Worm (Caenorhabditis elegans) whole organism, L1 larva: ENCODE measurements around the gene C32D5.14.

ENCODE experiments used
- C04F5.9 ChIP-seq: sonication (generic microtip); optimal IDR thresholded peaks from 2 replicates; lab custom pipeline; 2016; ENCODE audit warnings: missing genetic modification characterization, missing compliant biosample characterization
- C16A3.4 ChIP-seq: fragments of 150-350 bp; optimal IDR thresholded peaks from 2 replicates; lab custom pipeline; 2014; ENCODE audit warnings: missing biosample characterization, missing genetic modification characterization
- F16B12.6 ChIP-seq: fragments of 150-350 bp; optimal IDR thresholded peaks from 2 replicates; lab custom pipeline; 2014; ENCODE audit warnings: missing biosample characterization, missing genetic modification characterization
- Y116A8C.19 ChIP-seq: sonication (generic microtip); optimal IDR thresholded peaks from 2 replicates; lab custom pipeline; 2016; ENCODE audit warnings: missing compliant biosample characterization, missing genetic modification characterization, borderline replicate concordance
- aha-1 ChIP-seq: fragments of 150-350 bp; optimal IDR thresholded peaks from 2 replicates; lab custom pipeline; 2014; ENCODE audit warnings: missing biosample characterization, missing genetic modification characterization
- blmp-1 ChIP-seq: fragments of 150-350 bp; optimal IDR thresholded peaks from 2 replicates; lab custom pipeline; 2014; ENCODE audit warnings: missing biosample characterization, missing genetic modification characterization
- ceh-82 ChIP-seq, 3 experiments: fragments of 150-350 bp in 1 of 3; sonication (generic microtip) in 2 of 3; optimal IDR thresholded peaks; 2 replicates each; lab custom pipeline; 2014 to 2017; ENCODE audit warnings: missing biosample characterization in 3 of 3, missing genetic modification characterization in 3 of 3
- ces-1 ChIP-seq: fragments of 150-350 bp; optimal IDR thresholded peaks from 2 replicates; lab custom pipeline; 2014; ENCODE audit warnings: missing biosample characterization, missing genetic modification reagents, missing genetic modification characterization
- dsc-1 ChIP-seq: sonication (generic microtip); optimal IDR thresholded peaks from 2 replicates; lab custom pipeline; 2016; ENCODE audit warnings: mild to moderate bottlenecking, missing genetic modification characterization, missing compliant biosample characterization
- efl-1 ChIP-seq, 4 experiments: fragments of 150-350 bp; optimal IDR thresholded peaks in 3 of 4; peaks in 1 of 4; 1 replicate in 1 of 4; 2 replicates in 3 of 4; lab custom pipeline; 2014; ENCODE audit warnings: missing biosample characterization in 2 of 4, missing genetic modification characterization in 2 of 4, missing genetic modification reagents in 2 of 4
- efl-3 ChIP-seq: fragments of 200-800 bp; sonication (Bioruptor generic); optimal IDR thresholded peaks from 2 replicates; lab custom pipeline; 2018; ENCODE audit warnings: mild to moderate bottlenecking, missing genetic modification characterization, missing compliant biosample characterization
- egl-13 ChIP-seq: sonication (generic microtip); optimal IDR thresholded peaks from 2 replicates; lab custom pipeline; 2016; ENCODE audit warnings: missing genotype, missing genetic modification reagents, missing genetic modification characterization, missing compliant biosample characterization
- elt-3 ChIP-seq, 6 experiments: fragments of 150-350 bp in 1 of 6; sonication (generic microtip); optimal IDR thresholded peaks; 2 replicates each; lab custom pipeline; 2017 to 2018; ENCODE audit warnings: missing biosample characterization in 6 of 6, missing genetic modification characterization in 6 of 6, inconsistent platforms in 1 of 6
- fkh-10 ChIP-seq: sonication (generic microtip); optimal IDR thresholded peaks from 2 replicates; lab custom pipeline; 2017; ENCODE audit warnings: missing biosample characterization, missing genetic modification reagents, missing genetic modification characterization
- fkh-8 ChIP-seq: sonication (generic microtip); optimal IDR thresholded peaks from 2 replicates; lab custom pipeline; 2016; ENCODE audit warnings: mild to moderate bottlenecking, missing genetic modification characterization, missing compliant biosample characterization
- fos-1 ChIP-seq: fragments of 150-350 bp; optimal IDR thresholded peaks from 2 replicates; lab custom pipeline; 2014; ENCODE audit warnings: missing biosample characterization, missing genetic modification characterization
- isw-1 ChIP-seq: fragments of 200-800 bp; sonication (Bioruptor generic); IDR thresholded peaks from 2 replicates; pipeline ENCODE4 v1.3.6; 2022; ENCODE audit warnings: missing genetic modification characterization, missing compliant biosample characterization
- lin-15B ChIP-seq: fragments of 150-350 bp; sonication (generic microtip); optimal IDR thresholded peaks from 3 replicates; lab custom pipeline; 2014; ENCODE audit warnings: missing biosample characterization, missing genetic modification characterization
- lin-35 ChIP-seq, 2 experiments: fragments of 150-350 bp; optimal IDR thresholded peaks; 2 replicates each; lab custom pipeline; 2014; ENCODE audit warnings: missing biosample characterization in 2 of 2, missing genetic modification characterization in 2 of 2, missing genetic modification reagents in 2 of 2
- lin-39 ChIP-seq: fragments of 150-350 bp; optimal IDR thresholded peaks from 2 replicates; lab custom pipeline; 2014; ENCODE audit warnings: missing biosample characterization, missing genetic modification reagents, missing genetic modification characterization
- lsy-2 ChIP-seq, 2 experiments: fragments of 150-350 bp; optimal IDR thresholded peaks; 2 replicates each; lab custom pipeline; 2014; ENCODE audit warnings: missing biosample characterization in 2 of 2, missing genetic modification characterization in 2 of 2
- nhr-11 ChIP-seq: fragments of 150-350 bp; optimal IDR thresholded peaks from 2 replicates; lab custom pipeline; 2014; ENCODE audit warnings: missing biosample characterization, missing genetic modification characterization
- nhr-19 ChIP-seq: fragments of 200-800 bp; sonication (Bioruptor generic); conservative IDR thresholded peaks from 2 replicates; pipeline ENCODE4 v1.3.6; 2022; ENCODE audit warnings: missing genetic modification characterization, missing compliant biosample characterization
- nhr-28 ChIP-seq: fragments of 150-350 bp; optimal IDR thresholded peaks from 2 replicates; lab custom pipeline; 2014; ENCODE audit warnings: missing biosample characterization, missing genetic modification characterization
- nhr-47 ChIP-seq: sonication (generic microtip); optimal IDR thresholded peaks from 2 replicates; lab custom pipeline; 2016; ENCODE audit warnings: mild to moderate bottlenecking, missing genetic modification characterization, moderate library complexity, missing compliant biosample characterization
- nhr-84 ChIP-seq: sonication (generic microtip); optimal IDR thresholded peaks from 2 replicates; lab custom pipeline; 2017; ENCODE audit warnings: missing biosample characterization, missing genetic modification characterization
- nhr-90 ChIP-seq: sonication (generic microtip); optimal IDR thresholded peaks from 2 replicates; lab custom pipeline; 2016; ENCODE audit warnings: mild to moderate bottlenecking, missing genetic modification characterization, missing compliant biosample characterization; ENCODE audit not compliant: poor library complexity
- pag-3 ChIP-seq: sonication (generic microtip); optimal IDR thresholded peaks from 2 replicates; lab custom pipeline; 2017; ENCODE audit warnings: missing genetic modification characterization, mild to moderate bottlenecking, missing compliant biosample characterization, antibody characterized with exemption, borderline replicate concordance; ENCODE audit not compliant: insufficient read depth
- rnt-1 ChIP-seq: sonication (generic microtip); optimal IDR thresholded peaks from 2 replicates; lab custom pipeline; 2016; ENCODE audit warnings: mild to moderate bottlenecking, missing genetic modification characterization, moderate library complexity, missing compliant biosample characterization
- skn-1 ChIP-seq: fragments of 150-350 bp; optimal IDR thresholded peaks from 2 replicates; lab custom pipeline; 2014; ENCODE audit warnings: missing biosample characterization, missing genetic modification characterization
- snpc-4 ChIP-seq: fragments of 150-350 bp; optimal IDR thresholded peaks from 2 replicates; lab custom pipeline; 2014; ENCODE audit warnings: missing biosample characterization, missing genetic modification characterization
- snu-23 ChIP-seq: sonication (generic microtip); optimal IDR thresholded peaks from 2 replicates; lab custom pipeline; 2016; ENCODE audit warnings: missing genetic modification characterization, missing compliant biosample characterization
- sox-4 ChIP-seq: sonication (generic microtip); optimal IDR thresholded peaks from 2 replicates; lab custom pipeline; 2016; ENCODE audit warnings: missing genetic modification characterization, missing compliant biosample characterization
- tbx-2 ChIP-seq: sonication (generic microtip); optimal IDR thresholded peaks from 2 replicates; lab custom pipeline; 2016; ENCODE audit warnings: missing genetic modification characterization, missing compliant biosample characterization
- unc-62 ChIP-seq: fragments of 150-350 bp; optimal IDR thresholded peaks from 2 replicates; lab custom pipeline; 2014; ENCODE audit warnings: missing biosample characterization, missing genetic modification reagents, missing genetic modification characterization
- unc-98 ChIP-seq: fragments of 200-800 bp; sonication (Bioruptor generic); IDR thresholded peaks from 2 replicates; pipeline ENCODE4 v1.3.6; 2022; ENCODE audit warnings: missing genetic modification characterization, missing compliant biosample characterization
- xbp-1 ChIP-seq: sonication (generic microtip); optimal IDR thresholded peaks from 2 replicates; lab custom pipeline; 2016; ENCODE audit warnings: missing genetic modification characterization, missing compliant biosample characterization
- zag-1 ChIP-seq: fragments of 150-350 bp; optimal IDR thresholded peaks from 2 replicates; lab custom pipeline; 2014; ENCODE audit warnings: missing biosample characterization, missing genetic modification characterization
- zip-4 ChIP-seq: fragments of 200-800 bp; sonication (Bioruptor generic); optimal IDR thresholded peaks from 2 replicates; lab custom pipeline; 2018; ENCODE audit warnings: mild to moderate bottlenecking, missing genetic modification characterization, moderate library complexity, missing compliant biosample characterization

C32D5.14 gene

DNA sequence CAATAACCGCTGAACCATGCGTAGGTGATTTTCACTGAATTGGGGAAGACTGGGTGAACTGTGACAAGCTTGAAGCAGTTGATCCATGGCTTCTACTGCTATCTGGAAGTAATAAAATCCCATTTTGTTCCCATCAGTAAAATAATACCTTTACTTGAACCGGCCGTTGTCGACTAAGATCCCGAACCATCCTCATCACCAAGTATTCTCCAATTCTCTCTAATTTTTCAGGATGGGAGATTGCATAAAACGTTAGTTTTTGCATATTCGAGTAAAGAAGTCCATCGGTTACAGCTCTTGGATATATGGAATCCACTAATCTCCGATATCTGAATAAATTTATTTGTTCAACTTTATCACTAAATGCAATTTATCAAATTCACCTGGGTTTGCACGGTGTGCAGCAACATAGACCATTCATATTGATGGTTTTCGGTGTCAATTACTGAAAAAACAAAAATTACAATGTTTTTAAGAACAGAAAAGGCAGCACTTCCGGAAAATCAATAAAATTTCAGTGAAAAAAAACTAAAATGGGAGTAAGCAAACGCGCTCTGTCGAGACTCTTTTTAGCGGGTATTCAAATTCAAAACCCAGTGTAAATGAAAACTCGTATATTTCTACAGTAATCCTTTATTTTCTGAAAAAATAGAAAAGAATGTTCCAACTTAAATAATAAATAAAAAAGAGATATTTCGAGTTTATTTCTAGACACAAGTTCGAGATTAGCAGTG is 14.5 kb upstream of the C32D5.14 start, which contains the start of gene efr-3 (continued):
- TF ChIP-seq lin-39 (tag; lab: Kevin White, UChicago) (peak; percentile 38), tbx-2 (tag; lab: Kevin White, UChicago) (peak; percentile 58), F16B12.6 (tag; lab: Kevin White, UChicago) (peak; percentile 31), unc-98 (GFP tag; lab: Robert Waterston, UW) (no peak), efl-3 (GFP tag; lab: Kevin White, UChicago) (no peak), sox-4 (tag; lab: Kevin White, UChicago) (no peak), nhr-11 (tag; lab: Kevin White, UChicago) (peak; percentile 18), blmp-1 (peak; percentile 31), rnt-1 (tag; lab: Kevin White, UChicago) (peak; percentile 58), skn-1 (peak; percentile 40), fkh-8 (tag; lab: Kevin White, UChicago) (peak; percentile 3), lin-35 (GFP tag; optimal IDR thresholded peaks at IDR 0.05; lab: Kevin White, UChicago) (peak; percentile 93 to 97), nhr-90 (tag; lab: Kevin White, UChicago) (peak; percentile 21), isw-1 (peak; percentile 51), snu-23 (GFP tag; lab: Kevin White, UChicago) (peak; percentile 55), nhr-47 (tag; lab: Kevin White, UChicago) (peak; percentile 67), ceh-82 (tag; optimal IDR thresholded peaks at IDR 0.05; lab: Kevin White, UChicago) (peak in 1 of 3 experiments; percentile 40), zip-4 (GFP tag; lab: Kevin White, UChicago) (no peak), fos-1 (tag; lab: Kevin White, UChicago) (no peak), lsy-2 (tag; optimal IDR thresholded peaks at IDR 0.05; lab: Kevin White, UChicago) (peak; percentile 65 to 79), nhr-84 (tag; lab: Kevin White, UChicago) (no peak), nhr-19 (GFP tag; lab: Robert Waterston, UW) (peak; percentile 21; the same call in 1 of the 2 replicates), lin-15B (tag; lab: Kevin White, UChicago) (peak; percentile 24), elt-3 (tag; optimal IDR thresholded peaks at IDR 0.05; lab: Kevin White, UChicago) (peak in 1 of 6 experiments; percentile 27), snpc-4 (tag; lab: Kevin White, UChicago) (peak; percentile 24), unc-62 (GFP tag; lab: Kevin White, UChicago) (no peak), pag-3 (no peak)

DNA sequence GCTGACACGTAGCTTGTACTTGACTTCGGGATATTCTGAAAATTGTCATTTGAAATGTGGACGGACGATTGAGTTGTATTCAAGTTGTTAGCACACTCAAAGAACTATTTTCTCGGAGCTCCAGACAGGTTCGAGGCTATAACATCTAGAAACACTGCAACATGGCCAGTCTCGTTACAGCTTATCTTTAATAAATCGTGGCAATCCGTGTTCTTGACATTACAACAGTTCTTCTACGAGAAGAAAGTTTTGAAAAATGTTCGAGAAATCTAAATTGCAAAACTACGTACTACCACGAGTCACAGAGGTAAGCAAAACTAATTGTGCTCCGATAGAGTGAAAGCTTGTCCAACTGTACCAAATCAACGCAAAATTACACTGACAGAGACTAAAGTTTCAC is 13.2 kb upstream of the C32D5.14 start:
- TF ChIP-seq efl-1 (optimal IDR thresholded peaks at IDR 0.05; lab: Kevin White, UChicago) = no peak
- TF ChIP-seq efl-1 (GFP tag; optimal IDR thresholded peaks at IDR 0.05 in 1 of 2; lab: Kevin White, UChicago) = no peak
- no peak for TF ChIP-seq snpc-4 (tag; lab: Kevin White, UChicago)
- TF ChIP-seq C04F5.9 (tag; lab: Kevin White, UChicago) = no peak
- no peak for TF ChIP-seq egl-13 (tag; lab: Kevin White, UChicago)
- no peak for TF ChIP-seq C16A3.4 (tag; lab: Kevin White, UChicago)
- no peak for TF ChIP-seq fkh-10 (GFP tag; lab: Kevin White, UChicago)
- TF ChIP-seq Y116A8C.19 (tag; lab: Kevin White, UChicago) = no peak
- no peak for TF ChIP-seq zag-1 (tag; lab: Kevin White, UChicago)
- no peak for TF ChIP-seq efl-3 (GFP tag; lab: Kevin White, UChicago)
- no peak for TF ChIP-seq fos-1 (tag; lab: Kevin White, UChicago)
- TF ChIP-seq unc-62 (GFP tag; lab: Kevin White, UChicago) = no peak
- no peak for TF ChIP-seq nhr-84 (tag; lab: Kevin White, UChicago)
- TF ChIP-seq ces-1 (GFP tag; lab: Kevin White, UChicago) = no peak
- no peak for TF ChIP-seq unc-98 (GFP tag; lab: Robert Waterston, UW)
- TF ChIP-seq nhr-28 = no peak
- TF ChIP-seq dsc-1 = no peak
- TF ChIP-seq lin-35 (GFP tag; optimal IDR thresholded peaks at IDR 0.05; lab: Kevin White, UChicago) = no peak
- no peak for TF ChIP-seq aha-1 (tag; lab: Kevin White, UChicago)
- no peak for TF ChIP-seq xbp-1
- TF ChIP-seq, all 84 proteins: peak for 0
